Worm (Caenorhabditis elegans) whole organism, L4/young adult: ENCODE results near the gene twk-43.

ENCODE experiments used
- W03F9.2 ChIP-seq: fragments of 150-350 bp; optimal IDR thresholded peaks from 2 replicates; lab custom pipeline; 2014; ENCODE audit warnings: missing biosample characterization, missing genetic modification characterization
- dao-5 ChIP-seq: sonication (generic microtip); optimal IDR thresholded peaks from 2 replicates; lab custom pipeline; 2016; ENCODE audit warnings: missing genotype, missing genetic modification characterization, moderate library complexity, missing compliant biosample characterization
- him-1 ChIP-seq: sonication (generic microtip); optimal IDR thresholded peaks from 2 replicates; lab custom pipeline; 2016; ENCODE audit warnings: missing genotype, missing genetic modification reagents, missing genetic modification characterization, missing compliant biosample characterization

- TF ChIP-seq W03F9.2 = no peak
- TF ChIP-seq him-1 (tag; lab: Kevin White, UChicago) = no peak
- no peak for TF ChIP-seq dao-5
Measured at ce11 chrV:13390936-13391335, 44.9 kb downstream of the twk-43 start.
